Fruit fly (Drosophila melanogaster): ENCODE measurements around the gene Raf.

The Raf gene

dm6 chrX:2298708-2299370 lies 3.6 kb downstream of the Raf start (continued):
- TF ChIP-seq Myb (GFP tag; optimal IDR thresholded peaks at IDR 0.05) (peak; percentile 35), Hr78 (GFP tag; optimal IDR thresholded peaks at IDR 0.05) (peak in 1 of 2 experiments; percentile 58), hbn (GFP tag; IDR thresholded peaks at IDR 0.05; ENCODE audit: partially characterized antibody) (no peak), p53 (GFP tag; optimal IDR thresholded peaks at IDR 0.05) (peak; percentile 60), Hr39 (optimal IDR thresholded peaks at IDR 0.05) (no peak), trh (GFP tag; optimal IDR thresholded peaks at IDR 0.05) (no peak), CG17568 (GFP tag; optimal IDR thresholded peaks at IDR 0.05) (peak; percentile 74), CG6254 (GFP tag; optimal IDR thresholded peaks at IDR 0.05) (peak; percentile 72), CG7745 (tag; optimal IDR thresholded peaks at IDR 0.05) (peak; percentile 62), E2f1 (GFP tag; IDR thresholded peaks at IDR 0.05) (peak; percentile 72), bsh (GFP tag; optimal IDR thresholded peaks at IDR 0.05) (peak; percentile 74 to 94), slp2 (GFP tag; optimal IDR thresholded peaks at IDR 0.05) (peak; percentile 59), ind (GFP tag; optimal IDR thresholded peaks at IDR 0.05) (peak; percentile 65), sens (GFP tag) (peak; percentile 99), Atf6 (GFP tag; IDR thresholded peaks at IDR 0.05) (peak; percentile 47; the same call in 1 of the 2 replicates), nmo (GFP tag; optimal IDR thresholded peaks at IDR 0.05) (peak; percentile 88), Dp (GFP tag; optimal IDR thresholded peaks at IDR 0.05) (no peak), tll (GFP tag; optimal IDR thresholded peaks at IDR 0.05) (peak in 1 of 2 experiments; percentile 75), Asciz (GFP tag; optimal IDR thresholded peaks at IDR 0.05) (peak; percentile 78), Fer2 (tag; optimal IDR thresholded peaks at IDR 0.05) (no peak), knrl (GFP tag; IDR thresholded peaks at IDR 0.05; ENCODE audit: partially characterized antibody) (no peak), CG4707 (GFP tag; optimal IDR thresholded peaks at IDR 0.05) (peak; percentile 79), NC2β (GFP tag; optimal IDR thresholded peaks at IDR 0.05) (peak; percentile 84), Side (GFP tag; optimal IDR thresholded peaks at IDR 0.05) (peak; percentile 87), Meics (GFP tag; optimal IDR thresholded peaks at IDR 0.05) (peak; percentile 27), Ssrp (tag; optimal IDR thresholded peaks at IDR 0.05) (peak; percentile 82), CG31365 (tag; optimal IDR thresholded peaks at IDR 0.05) (peak; percentile 34), unpg (GFP tag; optimal IDR thresholded peaks at IDR 0.05) (peak; percentile 89), CG13123 (GFP tag; optimal IDR thresholded peaks at IDR 0.05) (peak; percentile 60), NfI (GFP tag; optimal IDR thresholded peaks at IDR 0.05) (peak; percentile 74), CTCF (GFP tag; optimal IDR thresholded peaks at IDR 0.05) (peak; percentile 4), Bteb2 (GFP tag; optimal IDR thresholded peaks at IDR 0.05) (no peak), CG12391 (tag; optimal IDR thresholded peaks at IDR 0.05) (peak; percentile 91), CG2202 (tag; optimal IDR thresholded peaks at IDR 0.05) (peak; percentile 87), sisA (GFP tag; IDR thresholded peaks at IDR 0.05) (peak; percentile 67), shn (GFP tag; optimal IDR thresholded peaks at IDR 0.05) (peak; percentile 75), eyg (GFP tag; optimal IDR thresholded peaks at IDR 0.05) (peak; percentile 53), dmrt11E (tag; optimal IDR thresholded peaks at IDR 0.05) (peak; percentile 95), Sin3A (optimal IDR thresholded peaks at IDR 0.05) (no peak), MBD-R2 (GFP tag; IDR thresholded peaks at IDR 0.05) (0 out of 2 replicates have a peak, but pooled peaks have one; percentile 13), Gug (GFP tag; IDR thresholded peaks at IDR 0.05) (peak; percentile 54; the same call in 2 of the 4 replicates), stwl (tag; optimal IDR thresholded peaks at IDR 0.05) (peak; percentile 45), CG4360 (GFP tag; IDR thresholded peaks at IDR 0.05) (peak; percentile 80), Tbp (GFP tag; optimal IDR thresholded peaks at IDR 0.05) (no peak), wdn (GFP tag; IDR thresholded peaks at IDR 0.05) (no peak), sob (GFP tag; IDR thresholded peaks at IDR 0.05) (peak; percentile 62; the same call in 1 of the 2 replicates), pan (optimal IDR thresholded peaks at IDR 0.05) (no peak), pan (GFP tag; optimal IDR thresholded peaks at IDR 0.05 in 1 of 2, IDR thresholded peaks at IDR 0.05 in 1 of 2) (peak in 1 of 2 experiments; percentile 88), CG1529 (GFP tag; optimal IDR thresholded peaks at IDR 0.05) (peak; percentile 80), CG12155 (GFP tag; optimal IDR thresholded peaks at IDR 0.05) (peak; percentile 59)
